Worm (Caenorhabditis elegans): Measurements from ENCODE around the gene F43C11.3.

ce11 chrII:2395864-2396263 lies 42.8 kb downstream of the F43C11.3 start, which contains the start of gene F16G10.13:
- TF ChIP-seq fos-1 (tag; optimal IDR thresholded peaks at IDR 0.05) = no peak
- TF ChIP-seq nhr-11 (tag; optimal IDR thresholded peaks at IDR 0.05) = no peak
- no peak for TF ChIP-seq lsy-2 (tag; optimal IDR thresholded peaks at IDR 0.05)
- no peak for TF ChIP-seq lin-39 (tag; optimal IDR thresholded peaks at IDR 0.05)
- no peak for TF ChIP-seq ceh-82 (tag; optimal IDR thresholded peaks at IDR 0.05)
- no peak for TF ChIP-seq lin-38 (GFP tag; IDR thresholded peaks at IDR 0.05)
- TF ChIP-seq F44E2.7 (GFP tag; IDR thresholded peaks at IDR 0.05) = no peak
- no peak for TF ChIP-seq lin-13 (GFP tag; optimal IDR thresholded peaks at IDR 0.05)
- TF ChIP-seq T26A8.4 (GFP tag; IDR thresholded peaks at IDR 0.05) = no peak
- no peak for TF ChIP-seq F49E8.2 (tag; optimal IDR thresholded peaks at IDR 0.05; ENCODE audit: borderline replicate concordance)
- no peak for TF ChIP-seq ztf-11 (tag; optimal IDR thresholded peaks at IDR 0.05)
- no peak for TF ChIP-seq mdt-29 (GFP tag; IDR thresholded peaks at IDR 0.05)

Measured in whole organism, L4 larva.